Worm (Caenorhabditis elegans) whole organism, L2 larva: ENCODE data around the gene nspd-2.

ENCODE experiments used
- aly-2 ChIP-seq: fragments of 150-350 bp; optimal IDR thresholded peaks from 2 replicates; lab custom pipeline; 2014; ENCODE audit warnings: missing biosample characterization, missing genetic modification characterization
- blmp-1 ChIP-seq: sonication (generic microtip); optimal IDR thresholded peaks from 2 replicates; lab custom pipeline; 2017; ENCODE audit warnings: missing genetic modification characterization, mild to moderate bottlenecking, missing compliant biosample characterization, antibody characterized with exemption, moderate library complexity; ENCODE audit not compliant: insufficient read depth
- elt-3 ChIP-seq: sonication (generic microtip); optimal IDR thresholded peaks from 2 replicates; lab custom pipeline; 2017; ENCODE audit warnings: missing biosample characterization, missing genetic modification characterization
- fos-1 ChIP-seq: fragments of 150-350 bp; optimal IDR thresholded peaks from 2 replicates; lab custom pipeline; 2014; ENCODE audit warnings: missing biosample characterization, missing genetic modification characterization
- peb-1 ChIP-seq: fragments of 150-350 bp; optimal IDR thresholded peaks from 2 replicates; lab custom pipeline; 2014; ENCODE audit warnings: missing biosample characterization, missing genetic modification characterization
- snpc-4 ChIP-seq: fragments of 150-350 bp; optimal IDR thresholded peaks from 2 replicates; lab custom pipeline; 2014; ENCODE audit warnings: missing biosample characterization, missing genetic modification characterization
- unc-39 ChIP-seq: fragments of 150-350 bp; optimal IDR thresholded peaks from 2 replicates; lab custom pipeline; 2014; ENCODE audit warnings: missing biosample characterization, missing genetic modification characterization
- unc-55 ChIP-seq: fragments of 150-350 bp; sonication (generic microtip); optimal IDR thresholded peaks from 3 replicates; lab custom pipeline; 2014; ENCODE audit warnings: missing biosample characterization, missing genetic modification reagents, missing genetic modification characterization
- unc-62 ChIP-seq: fragments of 150-350 bp; optimal IDR thresholded peaks from 2 replicates; lab custom pipeline; 2014; ENCODE audit warnings: missing biosample characterization, missing genetic modification reagents, missing genetic modification characterization
- zag-1 ChIP-seq: fragments of 150-350 bp; optimal IDR thresholded peaks from 2 replicates; lab custom pipeline; 2014; ENCODE audit warnings: missing biosample characterization, missing genetic modification characterization
- ztf-1 ChIP-seq: fragments of 200-800 bp; sonication (Bioruptor generic); conservative IDR thresholded peaks from 2 replicates; pipeline ENCODE4 v1.3.6; 2022; ENCODE audit warnings: missing genetic modification characterization, missing compliant biosample characterization
- ztf-4 ChIP-seq: fragments of 150-350 bp; optimal IDR thresholded peaks from 2 replicates; lab custom pipeline; 2014; ENCODE audit warnings: missing biosample characterization, missing genetic modification characterization

DNA sequence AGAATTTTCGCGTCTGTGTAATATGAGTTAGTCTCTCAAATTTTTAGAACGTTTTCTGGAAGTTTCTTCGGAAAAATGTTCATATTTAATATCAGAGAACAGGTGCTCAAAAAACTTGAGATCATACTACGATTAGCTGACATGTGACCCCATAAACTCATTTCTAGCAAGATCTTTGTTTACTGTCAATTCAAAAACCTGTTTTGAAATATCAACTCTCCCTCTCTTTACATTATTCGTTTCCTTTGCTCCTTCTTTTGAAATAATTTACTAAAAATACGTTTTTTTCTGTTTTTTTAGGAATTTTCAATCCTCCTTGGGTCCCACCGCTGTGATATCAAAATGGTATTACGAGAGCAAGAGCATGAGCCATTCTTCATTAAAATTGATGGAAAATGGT lies 44.7 kb upstream of the nspd-2 start, which contains the start of gene fat-4:
- no peak for TF ChIP-seq unc-62 (GFP tag; lab: Kevin White, UChicago)
- no peak for TF ChIP-seq unc-39 (tag; lab: Kevin White, UChicago)
- TF ChIP-seq fos-1 = no peak
- no peak for TF ChIP-seq aly-2
- TF ChIP-seq zag-1 (tag; lab: Kevin White, UChicago) = no peak
- no peak for TF ChIP-seq unc-55 (GFP tag; lab: Kevin White, UChicago)
- no peak for TF ChIP-seq ztf-1 (GFP tag; lab: Robert Waterston, UW)
- no peak for TF ChIP-seq ztf-4 (tag; lab: Kevin White, UChicago)
- TF ChIP-seq snpc-4 = no peak
- no peak for TF ChIP-seq peb-1 (tag; lab: Kevin White, UChicago)
- no peak for TF ChIP-seq blmp-1 (tag; lab: Kevin White, UChicago)
- no peak for TF ChIP-seq elt-3 (tag; lab: Kevin White, UChicago)
